Fruit fly (Drosophila melanogaster): Measurements from ENCODE around the gene BthD.
A peak's percentile ranks its signal among the peaks of the same experiment; 100 is the strongest.

Gene BthD

DNA sequence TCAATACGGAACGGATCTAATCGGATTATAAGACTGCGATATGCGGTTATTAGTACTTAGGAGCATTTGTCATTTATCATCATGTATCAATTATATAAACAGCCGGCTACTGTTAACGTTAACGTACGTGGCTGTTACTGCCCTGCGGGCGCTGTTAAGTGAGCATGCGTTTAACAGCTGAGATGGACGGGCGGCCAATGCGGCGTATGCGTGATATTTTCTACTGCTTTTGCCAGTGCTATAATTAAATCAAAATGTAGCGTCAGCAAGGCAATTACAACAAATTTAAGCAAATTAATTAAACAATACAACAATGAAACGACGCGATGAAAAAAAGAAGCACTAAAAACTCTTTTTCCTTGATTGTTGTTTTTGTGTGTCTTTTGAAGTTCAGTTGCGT is 25.7 kb downstream of the BthD start:
- TF ChIP-seq Pif1B (GFP tag; optimal IDR thresholded peaks at IDR 0.05): no peak
- TF ChIP-seq rn (GFP tag; IDR thresholded peaks at IDR 0.05): no peak
- TF ChIP-seq CG14655 (GFP tag; optimal IDR thresholded peaks at IDR 0.05): no peak
- TF ChIP-seq gl (tag; optimal IDR thresholded peaks at IDR 0.05): no peak
- no peak for TF ChIP-seq fd96Ca (GFP tag; IDR thresholded peaks at IDR 0.05)

DNA sequence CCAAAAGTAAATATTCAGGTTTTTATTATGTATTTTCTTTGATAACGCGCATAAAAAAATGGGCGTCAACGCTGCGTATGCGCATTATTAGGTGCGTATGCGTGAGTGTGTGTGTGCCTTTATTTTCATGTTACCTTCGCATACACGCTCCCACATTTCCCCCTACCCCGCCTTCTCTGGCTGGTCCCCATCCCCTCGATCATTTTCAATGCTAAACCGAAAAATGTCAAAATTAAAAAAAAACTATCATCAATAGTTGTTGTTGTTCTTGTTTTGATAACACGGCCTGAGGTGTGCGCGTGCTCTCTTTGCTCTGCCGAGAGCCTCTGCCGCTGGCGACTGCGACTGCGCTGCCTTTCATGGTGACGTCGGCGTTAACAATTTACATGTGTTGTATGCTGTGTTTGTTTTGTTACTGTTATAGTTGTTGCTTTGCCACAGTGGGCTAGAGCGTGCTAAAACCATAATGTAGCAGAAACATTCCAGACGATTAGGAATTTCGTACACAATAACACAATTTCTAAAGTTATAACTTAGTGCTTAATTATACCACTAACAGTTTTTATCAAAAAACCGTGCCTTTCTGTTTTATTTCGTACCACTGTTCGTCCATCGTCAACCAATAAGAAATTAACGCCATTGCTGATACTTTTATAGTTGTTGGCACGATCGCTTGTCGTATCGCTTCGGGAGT is 28.2 kb downstream of the BthD start:
- TF ChIP-seq CG34367 (tag; optimal IDR thresholded peaks at IDR 0.05): peak; percentile 97
- peak; percentile 99 for TF ChIP-seq Pif1A (GFP tag; optimal IDR thresholded peaks at IDR 0.05)
- peak; percentile 99 for TF ChIP-seq CG4496 (GFP tag; IDR thresholded peaks at IDR 0.05)
- TF ChIP-seq Pif1B (GFP tag; optimal IDR thresholded peaks at IDR 0.05): peak; percentile 99
- TF ChIP-seq fd96Ca (GFP tag; IDR thresholded peaks at IDR 0.05): peak; percentile 99
- peak; percentile 96 for TF ChIP-seq CG15710 (tag; optimal IDR thresholded peaks at IDR 0.05)
- TF ChIP-seq gl (tag; optimal IDR thresholded peaks at IDR 0.05): peak; percentile 97
- peak; percentile 98 for TF ChIP-seq CG12605 (GFP tag; IDR thresholded peaks at IDR 0.05)
- TF ChIP-seq CG8159 (tag; optimal IDR thresholded peaks at IDR 0.05): peak; percentile 97
- peak; percentile 93 for TF ChIP-seq D1 (tag; optimal IDR thresholded peaks at IDR 0.05)
- TF ChIP-seq CG32121 (GFP tag; IDR thresholded peaks at IDR 0.05): peak; percentile 99
- peak; percentile 94 for TF ChIP-seq Snoo (tag; optimal IDR thresholded peaks at IDR 0.05)
- peak; percentile 87 for TF ChIP-seq CG13204 (GFP tag; optimal IDR thresholded peaks at IDR 0.05)
- TF ChIP-seq CG8301 (tag; optimal IDR thresholded peaks at IDR 0.05): peak; percentile 98
- peak; percentile 99 for TF ChIP-seq Ets98B (GFP tag; IDR thresholded peaks at IDR 0.05)
- peak; percentile 98 for TF ChIP-seq CG17806 (tag; optimal IDR thresholded peaks at IDR 0.05)
- TF ChIP-seq EcR (GFP tag; optimal IDR thresholded peaks at IDR 0.05): peak; percentile 55
- TF ChIP-seq CG14655 (GFP tag; optimal IDR thresholded peaks at IDR 0.05): peak; percentile 98
- peak; percentile 96 for TF ChIP-seq CG9948 (tag; optimal IDR thresholded peaks at IDR 0.05)
- TF ChIP-seq CG10348 (GFP tag; IDR thresholded peaks at IDR 0.05): peak; percentile 96
- peak; percentile 97 for TF ChIP-seq rn (GFP tag; IDR thresholded peaks at IDR 0.05)

dm6 chrX:13640692-13641011 is 28.7 kb downstream of the BthD start:
- TF ChIP-seq Ets98B (GFP tag; IDR thresholded peaks at IDR 0.05) (no peak), Pif1B (GFP tag; optimal IDR thresholded peaks at IDR 0.05) (no peak), Snoo (tag; optimal IDR thresholded peaks at IDR 0.05) (no peak), EcR (GFP tag; optimal IDR thresholded peaks at IDR 0.05) (no peak), fd96Ca (GFP tag; IDR thresholded peaks at IDR 0.05) (no peak), CG4496 (GFP tag; IDR thresholded peaks at IDR 0.05) (no peak), gl (tag; optimal IDR thresholded peaks at IDR 0.05) (no peak), CG9948 (tag; optimal IDR thresholded peaks at IDR 0.05) (no peak), CG12605 (GFP tag; IDR thresholded peaks at IDR 0.05) (no peak), CG32121 (GFP tag; IDR thresholded peaks at IDR 0.05) (no peak), CG34367 (tag; optimal IDR thresholded peaks at IDR 0.05) (no peak), rn (GFP tag; IDR thresholded peaks at IDR 0.05) (no peak), CG8159 (tag; optimal IDR thresholded peaks at IDR 0.05) (no peak), CG14655 (GFP tag; optimal IDR thresholded peaks at IDR 0.05) (no peak), Pif1A (GFP tag; optimal IDR thresholded peaks at IDR 0.05) (no peak), D1 (tag; optimal IDR thresholded peaks at IDR 0.05) (no peak), CG13204 (GFP tag; optimal IDR thresholded peaks at IDR 0.05) (no peak)

dm6 chrX:13641115-13641890 is 29.4 kb downstream of the BthD start:
- TF ChIP-seq CG8159 (tag; optimal IDR thresholded peaks at IDR 0.05) (peak; percentile 100), gl (tag; optimal IDR thresholded peaks at IDR 0.05) (peak; percentile 67), Pif1B (GFP tag; optimal IDR thresholded peaks at IDR 0.05) (peak; percentile 79), CG32121 (GFP tag; IDR thresholded peaks at IDR 0.05) (peak; percentile 90), rn (GFP tag; IDR thresholded peaks at IDR 0.05) (peak; percentile 72), CG15710 (tag; optimal IDR thresholded peaks at IDR 0.05) (peak; percentile 89), CG34367 (tag; optimal IDR thresholded peaks at IDR 0.05) (peak; percentile 80), CG12605 (GFP tag; IDR thresholded peaks at IDR 0.05) (peak; percentile 84), fd96Ca (GFP tag; IDR thresholded peaks at IDR 0.05) (peak; percentile 90), CG13204 (GFP tag; optimal IDR thresholded peaks at IDR 0.05) (peak; percentile 44), Snoo (tag; optimal IDR thresholded peaks at IDR 0.05) (peak; percentile 27), D1 (tag; optimal IDR thresholded peaks at IDR 0.05) (peak; percentile 70), Ets98B (GFP tag; IDR thresholded peaks at IDR 0.05) (peak; percentile 90), CG9948 (tag; optimal IDR thresholded peaks at IDR 0.05) (peak; percentile 82), CG8301 (tag; optimal IDR thresholded peaks at IDR 0.05) (peak; percentile 87), EcR (GFP tag; optimal IDR thresholded peaks at IDR 0.05) (no peak), CG4496 (GFP tag; IDR thresholded peaks at IDR 0.05) (peak; percentile 93), CG10348 (GFP tag; IDR thresholded peaks at IDR 0.05) (peak; percentile 67), CG14655 (GFP tag; optimal IDR thresholded peaks at IDR 0.05) (peak; percentile 87), Pif1A (GFP tag; optimal IDR thresholded peaks at IDR 0.05) (peak; percentile 85), CG17806 (tag; optimal IDR thresholded peaks at IDR 0.05) (peak; percentile 83)

- TF ChIP-seq CG4496 (GFP tag; IDR thresholded peaks at IDR 0.05) (peak; percentile 49; the same call in 2 of the 3 replicates), CG8159 (tag; optimal IDR thresholded peaks at IDR 0.05) (no peak), Snoo (tag; optimal IDR thresholded peaks at IDR 0.05) (peak; percentile 14), CG13204 (GFP tag; optimal IDR thresholded peaks at IDR 0.05) (peak; percentile 36), gl (tag; optimal IDR thresholded peaks at IDR 0.05) (no peak), CG9948 (tag; optimal IDR thresholded peaks at IDR 0.05) (no peak), fd96Ca (GFP tag; IDR thresholded peaks at IDR 0.05) (no peak), EcR (GFP tag; optimal IDR thresholded peaks at IDR 0.05) (peak; percentile 58), CG17806 (tag; optimal IDR thresholded peaks at IDR 0.05) (no peak), CG8301 (tag; optimal IDR thresholded peaks at IDR 0.05) (no peak), Pif1A (GFP tag; optimal IDR thresholded peaks at IDR 0.05) (no peak), Pif1B (GFP tag; optimal IDR thresholded peaks at IDR 0.05) (peak; percentile 41), D1 (tag; optimal IDR thresholded peaks at IDR 0.05) (no peak), rn (GFP tag; IDR thresholded peaks at IDR 0.05) (no peak), Ets98B (GFP tag; IDR thresholded peaks at IDR 0.05) (peak; percentile 49; the same call in 1 of the 2 replicates), CG15710 (tag; optimal IDR thresholded peaks at IDR 0.05) (no peak), CG34367 (tag; optimal IDR thresholded peaks at IDR 0.05) (peak; percentile 9), CG10348 (GFP tag; IDR thresholded peaks at IDR 0.05) (no peak), CG12605 (GFP tag; IDR thresholded peaks at IDR 0.05) (peak; percentile 20; the same call in 1 of the 2 replicates), CG14655 (GFP tag; optimal IDR thresholded peaks at IDR 0.05) (no peak), CG32121 (GFP tag; IDR thresholded peaks at IDR 0.05) (no peak)
Measured at dm6 chrX:13641891-13642617, 30.1 kb downstream of the BthD start.
